Fruit fly (Drosophila melanogaster) Kc167 (cell line): ENCODE data around the gene CG6878.

ENCODE experiments used
- Myc ChIP-seq: fragments of >200 bp; optimal IDR thresholded peaks from 2 replicates; lab custom pipeline; 2017; ENCODE audit warnings: missing external identifiers
- Sin3A ChIP-seq: fragments of >200 bp; optimal IDR thresholded peaks from 2 replicates; lab custom pipeline; 2018; ENCODE audit warnings: missing external identifiers
- h ChIP-seq: fragments of >200 bp; optimal IDR thresholded peaks from 3 replicates; lab custom pipeline; 2018; ENCODE audit warnings: missing external identifiers
- insv ChIP-seq: fragments of >200 bp; optimal IDR thresholded peaks from 3 replicates; lab custom pipeline; 2018; ENCODE audit warnings: missing external identifiers
- psq ChIP-seq: fragments of >200 bp; optimal IDR thresholded peaks from 2 replicates; lab custom pipeline; 2017; ENCODE audit warnings: missing external identifiers
- ttk ChIP-seq: sonication (Bioruptor generic); optimal IDR thresholded peaks from 2 replicates; lab custom pipeline; 2017; ENCODE audit warnings: missing external identifiers

CG6878 gene

dm6 chr3L:15161549-15161948 lies at the start of gene CG6878:
TSS of gene CG6878 (plus strand) at chr3L:15161817.
- TF ChIP-seq insv (lab: Kevin White, UChicago) (no peak), psq (lab: Kevin White, UChicago) (no peak), h (lab: Kevin White, UChicago) (no peak), ttk (lab: Kevin White, UChicago) (no peak), Myc (lab: Kevin White, UChicago) (no peak), Sin3A (no peak)

dm6 chr3L:15113257-15113656 lies 48.4 kb upstream of the CG6878 start, which contains the start of gene CG13458:
TSS of gene CG13458 (plus strand) at chr3L:15113557.
- TF ChIP-seq h (lab: Kevin White, UChicago) (no peak), Myc (lab: Kevin White, UChicago) (no peak), insv (lab: Kevin White, UChicago) (no peak), ttk (lab: Kevin White, UChicago) (no peak), psq (lab: Kevin White, UChicago) (no peak), Sin3A (no peak)

DNA sequence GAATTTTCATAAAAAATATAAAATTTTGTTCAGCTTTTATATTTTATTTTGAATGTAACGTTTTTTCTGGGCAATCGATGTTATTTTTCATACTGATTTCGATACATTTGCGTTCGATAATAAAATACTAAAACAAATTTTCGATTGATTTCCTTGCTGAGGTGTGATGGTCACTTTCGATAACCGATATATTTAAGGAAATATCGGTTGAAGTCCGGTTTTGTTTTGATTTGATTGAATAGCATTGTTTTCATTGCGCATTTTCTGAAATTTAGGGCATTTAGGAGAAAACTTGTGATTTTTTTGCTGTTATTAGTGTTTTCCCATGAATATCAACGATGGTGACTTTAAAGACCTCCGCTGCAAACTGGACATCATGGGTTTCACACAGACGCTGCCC lies 45.1 kb upstream of the CG6878 start, which contains the start of gene Cep135:
Gene Cep135, plus strand, starts transcription at position 202 of the 400 bp plus-strand sequence.
- no peak for TF ChIP-seq Sin3A
- TF ChIP-seq Myc (lab: Kevin White, UChicago): no peak
- no peak for TF ChIP-seq ttk (lab: Kevin White, UChicago)

- TF ChIP-seq psq (lab: Kevin White, UChicago) (no peak), insv (lab: Kevin White, UChicago) (no peak), h (lab: Kevin White, UChicago) (no peak)
Observed at dm6 chr3L:15121272-15121671, 40.3 kb upstream of the CG6878 start, which contains the start of gene CG32847. TSS of gene CG32847 (plus strand) at chr3L:15121572.

DNA sequence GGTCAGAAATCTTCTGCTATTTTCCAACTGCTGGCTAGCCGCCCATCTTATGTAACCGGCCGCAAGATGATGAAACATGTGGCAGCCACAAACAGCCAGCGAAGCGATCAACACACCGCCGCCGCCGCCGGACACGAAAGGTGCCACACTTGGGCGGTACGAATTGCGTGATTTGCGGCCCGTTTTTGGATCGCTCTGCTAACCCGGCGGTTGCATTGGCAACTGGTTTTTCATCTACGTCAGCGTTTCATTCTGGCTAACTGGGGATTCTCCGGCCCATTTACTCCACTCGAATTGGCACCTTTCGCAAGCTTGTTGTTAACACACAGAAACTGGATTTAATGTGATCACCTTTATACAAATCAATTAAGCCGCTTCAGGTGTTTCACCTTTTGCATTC lies 37.9 kb upstream of the CG6878 start:
- no peak for TF ChIP-seq Myc (lab: Kevin White, UChicago)
- no peak for TF ChIP-seq Sin3A
- no peak for TF ChIP-seq h (lab: Kevin White, UChicago)
- no peak for TF ChIP-seq ttk (lab: Kevin White, UChicago)
- no peak for TF ChIP-seq psq (lab: Kevin White, UChicago)
- TF ChIP-seq insv (lab: Kevin White, UChicago): no peak

- no peak for TF ChIP-seq Myc (lab: Kevin White, UChicago)
- TF ChIP-seq psq (lab: Kevin White, UChicago): no peak
- no peak for TF ChIP-seq ttk (lab: Kevin White, UChicago)
- no peak for TF ChIP-seq insv (lab: Kevin White, UChicago)
- TF ChIP-seq Sin3A: no peak
- no peak for TF ChIP-seq h (lab: Kevin White, UChicago)
Observed at dm6 chr3L:15125077-15125652, 36.5 kb upstream of the CG6878 start, which contains the start of gene CG16959. TSS of gene CG16959 (minus strand) at chr3L:15125321.

- no peak for TF ChIP-seq Myc (lab: Kevin White, UChicago)
- no peak for TF ChIP-seq Sin3A
- no peak for TF ChIP-seq ttk (lab: Kevin White, UChicago)
- TF ChIP-seq insv (lab: Kevin White, UChicago): no peak
- TF ChIP-seq h (lab: Kevin White, UChicago): no peak
- TF ChIP-seq psq (lab: Kevin White, UChicago): no peak
Observed at dm6 chr3L:15125717-15126116, 35.9 kb upstream of the CG6878 start.

dm6 chr3L:15131278-15131677 lies 30.3 kb upstream of the CG6878 start, which contains the start of gene CG13457:
TSS of gene CG13457 (minus strand) at chr3L:15131378.
- TF ChIP-seq h (lab: Kevin White, UChicago) (no peak), insv (lab: Kevin White, UChicago) (no peak), Sin3A (no peak), ttk (lab: Kevin White, UChicago) (no peak), psq (lab: Kevin White, UChicago) (no peak), Myc (lab: Kevin White, UChicago) (no peak)

dm6 chr3L:15136659-15137572 lies 24.7 kb upstream of the CG6878 start, which contains the start of gene CG12316:
TSS of gene CG12316 (minus strand) at chr3L:15136934.
- no peak for TF ChIP-seq h (lab: Kevin White, UChicago)
- TF ChIP-seq Myc (lab: Kevin White, UChicago): no peak
- no peak for TF ChIP-seq Sin3A
- no peak for TF ChIP-seq ttk (lab: Kevin White, UChicago)
- TF ChIP-seq psq (lab: Kevin White, UChicago): no peak
- TF ChIP-seq insv (lab: Kevin White, UChicago): no peak

dm6 chr3L:15137790-15138189 lies 23.8 kb upstream of the CG6878 start:
- TF ChIP-seq ttk (lab: Kevin White, UChicago) (no peak), insv (lab: Kevin White, UChicago) (no peak), h (lab: Kevin White, UChicago) (no peak), Myc (lab: Kevin White, UChicago) (no peak), psq (lab: Kevin White, UChicago) (no peak), Sin3A (no peak)

- TF ChIP-seq ttk (lab: Kevin White, UChicago) (no peak), insv (lab: Kevin White, UChicago) (no peak), h (lab: Kevin White, UChicago) (no peak), psq (lab: Kevin White, UChicago) (no peak), Sin3A (no peak), Myc (lab: Kevin White, UChicago) (no peak)
Observed at dm6 chr3L:15140268-15140957, 21.2 kb upstream of the CG6878 start.
